Worm (Caenorhabditis elegans) whole organism, L1 larva: Measurements from ENCODE around the gene F19B2.7.

Experiments used
- C16A3.4 ChIP-seq: fragments of 150-350 bp; optimal IDR thresholded peaks from 2 replicates; lab custom pipeline; 2014; ENCODE audit warnings: missing biosample characterization, missing genetic modification characterization
- C34B4.2 ChIP-seq: sonication (generic microtip); optimal IDR thresholded peaks from 2 replicates; lab custom pipeline; 2017; ENCODE audit warnings: mild to moderate bottlenecking, missing genetic modification characterization, missing compliant biosample characterization
- aha-1 ChIP-seq: fragments of 150-350 bp; optimal IDR thresholded peaks from 2 replicates; lab custom pipeline; 2014; ENCODE audit warnings: missing biosample characterization, missing genetic modification characterization
- aly-2 ChIP-seq: fragments of 150-350 bp; optimal IDR thresholded peaks from 2 replicates; lab custom pipeline; 2014; ENCODE audit warnings: missing biosample characterization, missing genetic modification characterization
- ama-1 ChIP-seq: fragments of 150-350 bp; optimal IDR thresholded peaks from 2 replicates; lab custom pipeline; 2014
- ceh-63 ChIP-seq: fragments of 200-800 bp; sonication (Bioruptor generic); optimal IDR thresholded peaks from 2 replicates; lab custom pipeline; 2018; ENCODE audit warnings: mild to moderate bottlenecking, missing genetic modification characterization, missing compliant biosample characterization
- ceh-8 ChIP-seq: fragments of 200-800 bp; sonication (Bioruptor generic); optimal IDR thresholded peaks from 2 replicates; lab custom pipeline; 2018; ENCODE audit warnings: mild to moderate bottlenecking, missing genetic modification characterization, moderate library complexity, missing compliant biosample characterization
- ceh-82 ChIP-seq, 3 experiments: fragments of 150-350 bp in 1 of 3; sonication (generic microtip) in 2 of 3; optimal IDR thresholded peaks; 2 replicates each; lab custom pipeline; 2014 to 2017; ENCODE audit warnings: missing biosample characterization in 3 of 3, missing genetic modification characterization in 3 of 3
- ces-1 ChIP-seq: fragments of 150-350 bp; optimal IDR thresholded peaks from 2 replicates; lab custom pipeline; 2014; ENCODE audit warnings: missing biosample characterization, missing genetic modification reagents, missing genetic modification characterization
- dpl-1 ChIP-seq, 3 experiments: fragments of 150-350 bp in 2 of 3; sonication (generic microtip) in 1 of 3; optimal IDR thresholded peaks; 2 replicates each; lab custom pipeline; 2014 to 2017; ENCODE audit warnings: missing biosample characterization in 3 of 3, missing genetic modification characterization in 3 of 3, missing genetic modification reagents in 3 of 3
- efl-1 ChIP-seq, 4 experiments: fragments of 150-350 bp; optimal IDR thresholded peaks in 3 of 4; peaks in 1 of 4; 1 replicate in 1 of 4; 2 replicates in 3 of 4; lab custom pipeline; 2014; ENCODE audit warnings: missing biosample characterization in 2 of 4, missing genetic modification characterization in 2 of 4, missing genetic modification reagents in 2 of 4
- efl-3 ChIP-seq: fragments of 200-800 bp; sonication (Bioruptor generic); optimal IDR thresholded peaks from 2 replicates; lab custom pipeline; 2018; ENCODE audit warnings: mild to moderate bottlenecking, missing genetic modification characterization, missing compliant biosample characterization
- egl-27 ChIP-seq, 2 experiments: fragments of 150-350 bp in 1 of 2; sonication (generic microtip); optimal IDR thresholded peaks; 3 replicates each; lab custom pipeline; 2017 to 2018; ENCODE audit warnings: missing biosample characterization in 2 of 2, missing genetic modification characterization in 2 of 2, missing genetic modification reagents in 2 of 2
- ets-5 ChIP-seq: fragments of 200-800 bp; sonication (Bioruptor generic); IDR thresholded peaks from 2 replicates; pipeline ENCODE4 v1.3.6; 2022; ENCODE audit warnings: missing genetic modification characterization, missing compliant biosample characterization
- fkh-8 ChIP-seq: sonication (generic microtip); optimal IDR thresholded peaks from 2 replicates; lab custom pipeline; 2016; ENCODE audit warnings: mild to moderate bottlenecking, missing genetic modification characterization, missing compliant biosample characterization
- grh-1 ChIP-seq: fragments of 200-800 bp; sonication (Bioruptor generic); IDR thresholded peaks from 2 replicates; pipeline ENCODE4 v1.3.6; 2022; ENCODE audit warnings: missing genetic modification reagents, missing genetic modification characterization, missing compliant biosample characterization
- hlh-17 ChIP-seq: fragments of 200-800 bp; sonication (Bioruptor generic); optimal IDR thresholded peaks from 2 replicates; lab custom pipeline; 2018; ENCODE audit warnings: missing genetic modification characterization, mild to moderate bottlenecking, missing compliant biosample characterization, moderate library complexity, borderline replicate concordance
- hpl-2 ChIP-seq: fragments of 150-350 bp; optimal IDR thresholded peaks from 2 replicates; lab custom pipeline; 2014; ENCODE audit warnings: missing biosample characterization, missing genetic modification reagents, missing genetic modification characterization
- irx-1 ChIP-seq: sonication (generic microtip); optimal IDR thresholded peaks from 2 replicates; lab custom pipeline; 2016; ENCODE audit warnings: missing genetic modification characterization, missing compliant biosample characterization
- jun-1 ChIP-seq: fragments of 150-350 bp; optimal IDR thresholded peaks from 2 replicates; lab custom pipeline; 2014; ENCODE audit warnings: missing biosample characterization, missing genetic modification reagents, missing genetic modification characterization
- lin-35 ChIP-seq, 2 experiments: fragments of 150-350 bp; optimal IDR thresholded peaks; 2 replicates each; lab custom pipeline; 2014; ENCODE audit warnings: missing biosample characterization in 2 of 2, missing genetic modification characterization in 2 of 2, missing genetic modification reagents in 2 of 2
- lin-39 ChIP-seq: fragments of 150-350 bp; optimal IDR thresholded peaks from 2 replicates; lab custom pipeline; 2014; ENCODE audit warnings: missing biosample characterization, missing genetic modification reagents, missing genetic modification characterization
- lir-3 ChIP-seq: sonication (generic microtip); optimal IDR thresholded peaks from 2 replicates; lab custom pipeline; 2016; ENCODE audit warnings: mild to moderate bottlenecking, missing genetic modification characterization, moderate library complexity, missing compliant biosample characterization; ENCODE audit not compliant: poor library complexity
- lsy-2 ChIP-seq, 2 experiments: fragments of 150-350 bp; optimal IDR thresholded peaks; 2 replicates each; lab custom pipeline; 2014; ENCODE audit warnings: missing biosample characterization in 2 of 2, missing genetic modification characterization in 2 of 2
- mef-2 ChIP-seq: fragments of 150-350 bp; optimal IDR thresholded peaks from 2 replicates; lab custom pipeline; 2014; ENCODE audit warnings: missing biosample characterization, missing genetic modification characterization
- mep-1 ChIP-seq: fragments of 150-350 bp; optimal IDR thresholded peaks from 2 replicates; lab custom pipeline; 2014; ENCODE audit warnings: missing biosample characterization, missing genetic modification characterization
- nhr-12 ChIP-seq: sonication (generic microtip); optimal IDR thresholded peaks from 2 replicates; lab custom pipeline; 2017; ENCODE audit warnings: missing biosample characterization, missing genetic modification characterization
- nhr-237 ChIP-seq: fragments of 150-350 bp; optimal IDR thresholded peaks from 2 replicates; lab custom pipeline; 2014; ENCODE audit warnings: missing biosample characterization, missing genetic modification characterization
- nhr-28 ChIP-seq: fragments of 150-350 bp; optimal IDR thresholded peaks from 2 replicates; lab custom pipeline; 2014; ENCODE audit warnings: missing biosample characterization, missing genetic modification characterization
- nhr-76 ChIP-seq: sonication (generic microtip); optimal IDR thresholded peaks from 2 replicates; lab custom pipeline; 2017; ENCODE audit warnings: missing biosample characterization, missing genetic modification characterization
- nhr-77 ChIP-seq: fragments of 150-350 bp; optimal IDR thresholded peaks from 2 replicates; lab custom pipeline; 2014; ENCODE audit warnings: missing biosample characterization, missing genetic modification characterization
- pag-3 ChIP-seq: sonication (generic microtip); optimal IDR thresholded peaks from 2 replicates; lab custom pipeline; 2017; ENCODE audit warnings: missing genetic modification characterization, mild to moderate bottlenecking, missing compliant biosample characterization, antibody characterized with exemption, borderline replicate concordance; ENCODE audit not compliant: insufficient read depth
- pax-3 ChIP-seq: fragments of 200-800 bp; sonication (Bioruptor generic); optimal IDR thresholded peaks from 2 replicates; lab custom pipeline; 2018; ENCODE audit warnings: mild to moderate bottlenecking, missing genetic modification characterization, moderate library complexity, missing compliant biosample characterization
- pqm-1 ChIP-seq: sonication (generic microtip); optimal IDR thresholded peaks from 3 replicates; lab custom pipeline; 2017; ENCODE audit warnings: missing biosample characterization, missing genetic modification characterization
- skn-1 ChIP-seq: fragments of 150-350 bp; optimal IDR thresholded peaks from 2 replicates; lab custom pipeline; 2014; ENCODE audit warnings: missing biosample characterization, missing genetic modification characterization
- snu-23 ChIP-seq: sonication (generic microtip); optimal IDR thresholded peaks from 2 replicates; lab custom pipeline; 2016; ENCODE audit warnings: missing genetic modification characterization, missing compliant biosample characterization
- unc-130 ChIP-seq: fragments of 150-350 bp; optimal IDR thresholded peaks from 2 replicates; lab custom pipeline; 2017; ENCODE audit warnings: missing biosample characterization, missing genetic modification characterization, inconsistent platforms
- unc-86 ChIP-seq: sonication (generic microtip); optimal IDR thresholded peaks from 2 replicates; lab custom pipeline; 2016; ENCODE audit warnings: missing genetic modification characterization, missing compliant biosample characterization
- unc-98 ChIP-seq: fragments of 200-800 bp; sonication (Bioruptor generic); IDR thresholded peaks from 2 replicates; pipeline ENCODE4 v1.3.6; 2022; ENCODE audit warnings: missing genetic modification characterization, missing compliant biosample characterization
- vab-15 ChIP-seq: sonication (generic microtip); optimal IDR thresholded peaks from 2 replicates; lab custom pipeline; 2017; ENCODE audit warnings: missing genotype, mild to moderate bottlenecking, missing genetic modification characterization, missing compliant biosample characterization

Gene F19B2.7

ce11 chrV:20123010-20123409 is 28.5 kb upstream of the F19B2.7 start:
- TF ChIP-seq hpl-2 (GFP tag; lab: Kevin White, UChicago) (no peak), ceh-8 (GFP tag; lab: Kevin White, UChicago) (no peak), hlh-17 (no peak), nhr-28 (tag; lab: Kevin White, UChicago) (no peak), nhr-237 (tag; lab: Kevin White, UChicago) (no peak), pqm-1 (tag; lab: Kevin White, UChicago) (no peak), egl-27 (tag; optimal IDR thresholded peaks at IDR 0.05; lab: Kevin White, UChicago) (no peak), C16A3.4 (no peak), lin-35 (GFP tag; optimal IDR thresholded peaks at IDR 0.05; lab: Kevin White, UChicago) (no peak), nhr-76 (no peak), jun-1 (no peak), vab-15 (tag; lab: Kevin White, UChicago) (no peak), grh-1 (GFP tag; lab: Robert Waterston, UW) (no peak)

ce11 chrV:20123616-20124015 is 27.9 kb upstream of the F19B2.7 start:
- TF ChIP-seq efl-3 (GFP tag; lab: Kevin White, UChicago) (no peak), nhr-77 (tag; lab: Kevin White, UChicago) (no peak), fkh-8 (tag; lab: Kevin White, UChicago) (no peak), skn-1 (tag; lab: Kevin White, UChicago) (no peak), pqm-1 (tag; lab: Kevin White, UChicago) (no peak), lir-3 (tag; lab: Kevin White, UChicago) (no peak), unc-98 (GFP tag; lab: Robert Waterston, UW) (no peak), C16A3.4 (no peak), ces-1 (GFP tag; lab: Kevin White, UChicago) (no peak), irx-1 (tag; lab: Kevin White, UChicago) (no peak), unc-86 (tag; lab: Kevin White, UChicago) (no peak), mef-2 (tag; lab: Kevin White, UChicago) (no peak), mep-1 (tag; lab: Kevin White, UChicago) (no peak), ceh-63 (no peak), snu-23 (GFP tag; lab: Kevin White, UChicago) (no peak), nhr-28 (tag; lab: Kevin White, UChicago) (no peak)

- TF ChIP-seq C34B4.2 (tag; lab: Kevin White, UChicago) (no peak), aly-2 (no peak), pax-3 (tag; lab: Kevin White, UChicago) (no peak), lin-39 (tag; lab: Kevin White, UChicago) (no peak), unc-98 (GFP tag; lab: Robert Waterston, UW) (no peak), aha-1 (tag; lab: Kevin White, UChicago) (no peak), lin-35 (GFP tag; optimal IDR thresholded peaks at IDR 0.05; lab: Kevin White, UChicago) (no peak), efl-1 (optimal IDR thresholded peaks at IDR 0.05; lab: Kevin White, UChicago) (no peak), efl-1 (GFP tag; optimal IDR thresholded peaks at IDR 0.05 in 1 of 2; lab: Kevin White, UChicago) (no peak), nhr-12 (tag; lab: Kevin White, UChicago) (no peak), ama-1 (lab: Kevin White, UChicago) (no peak), unc-130 (tag; lab: Kevin White, UChicago) (no peak)
- TF ChIP-seq, all 84 proteins: peak for 0
These were observed 27.1 kb upstream of the F19B2.7 start for ce11 chrV:20124393-20124792.

- TF ChIP-seq dpl-1 (GFP tag; optimal IDR thresholded peaks at IDR 0.05; lab: Kevin White, UChicago): no peak
- TF ChIP-seq ets-5: no peak
- no peak for TF ChIP-seq mef-2 (tag; lab: Kevin White, UChicago)
- no peak for TF ChIP-seq lin-35 (GFP tag; optimal IDR thresholded peaks at IDR 0.05; lab: Kevin White, UChicago)
- TF ChIP-seq efl-1 (optimal IDR thresholded peaks at IDR 0.05; lab: Kevin White, UChicago): no peak
- no peak for TF ChIP-seq efl-1 (GFP tag; optimal IDR thresholded peaks at IDR 0.05 in 1 of 2; lab: Kevin White, UChicago)
- TF ChIP-seq ceh-82 (tag; optimal IDR thresholded peaks at IDR 0.05; lab: Kevin White, UChicago): no peak
- no peak for TF ChIP-seq lsy-2 (tag; optimal IDR thresholded peaks at IDR 0.05; lab: Kevin White, UChicago)
- TF ChIP-seq unc-86 (tag; lab: Kevin White, UChicago): no peak
- TF ChIP-seq pag-3 (tag; lab: Kevin White, UChicago): no peak
These were observed 26.4 kb upstream of the F19B2.7 start for ce11 chrV:20125137-20125536.
